Fruit fly (Drosophila melanogaster) whole organism, embryonic: Measurements from ENCODE around the gene CG18213.

Experiments
- Atf3 ChIP-seq: fragments of 200-800 bp; sonication (Bioruptor generic); optimal IDR thresholded peaks from 3 replicates; lab custom pipeline; 2016; ENCODE audit warnings: missing biosample characterization, missing genetic modification characterization
- Atf6 ChIP-seq: fragments of 200-800 bp; sonication (Bioruptor generic); IDR thresholded peaks from 2 replicates; pipeline ENCODE4 v1.3.6; 2022; ENCODE audit warnings: missing biosample characterization, missing genetic modification characterization
- Bgb ChIP-seq: fragments of 200-800 bp; sonication (Bioruptor generic); IDR thresholded peaks from 2 replicates; pipeline ENCODE4 v1.3.6; 2022; ENCODE audit warnings: missing biosample characterization, missing genetic modification characterization; ENCODE audit not compliant: partially characterized antibody
- CG10979 ChIP-seq: fragments of 200-800 bp; sonication (Bioruptor generic); optimal IDR thresholded peaks from 2 replicates; lab custom pipeline; 2018; ENCODE audit warnings: missing biosample characterization, mild to moderate bottlenecking, missing genetic modification characterization, moderate library complexity
- CG11085 ChIP-seq: fragments of 200-800 bp; sonication (Bioruptor generic); IDR thresholded peaks from 2 replicates; pipeline ENCODE4 v1.3.6; 2022; ENCODE audit warnings: missing biosample characterization, missing genetic modification characterization
- CG11695 ChIP-seq: fragments of 200-800 bp; sonication (Bioruptor generic); IDR thresholded peaks from 3 replicates; pipeline ENCODE4 v1.3.6; 2022; ENCODE audit warnings: missing biosample characterization, missing genetic modification characterization
- CG12155 ChIP-seq: fragments of 200-800 bp; sonication (Bioruptor generic); optimal IDR thresholded peaks from 3 replicates; lab custom pipeline; 2016; ENCODE audit warnings: missing biosample characterization, missing genetic modification characterization
- CG12219 ChIP-seq: fragments of 200-800 bp; sonication (Bioruptor generic); optimal IDR thresholded peaks from 3 replicates; lab custom pipeline; 2018; ENCODE audit warnings: missing biosample characterization, mild to moderate bottlenecking, missing genetic modification characterization
- CG14014 ChIP-seq: fragments of 200-800 bp; sonication (Bioruptor generic); IDR thresholded peaks from 2 replicates; pipeline ENCODE4 v1.3.6; 2022; ENCODE audit warnings: missing biosample characterization, missing genetic modification characterization
- CG15479 ChIP-seq: fragments of 200-800 bp; sonication (Bioruptor generic); optimal IDR thresholded peaks from 3 replicates; lab custom pipeline; 2019; ENCODE audit warnings: missing biosample characterization, mild to moderate bottlenecking, missing genetic modification characterization, moderate library complexity
- CG1647 ChIP-seq: fragments of 200-800 bp; sonication (Bioruptor generic); optimal IDR thresholded peaks from 3 replicates; lab custom pipeline; 2016; ENCODE audit warnings: missing biosample characterization, missing genetic modification characterization
- CG1832 ChIP-seq: fragments of 200-800 bp; sonication (Bioruptor generic); optimal IDR thresholded peaks from 2 replicates; lab custom pipeline; 2017; ENCODE audit warnings: missing biosample characterization, mild to moderate bottlenecking, missing genetic modification characterization, inconsistent platforms
- CG2129 ChIP-seq: fragments of 200-800 bp; sonication (Bioruptor generic); IDR thresholded peaks from 2 replicates; pipeline ENCODE4 v1.3.6; 2022; ENCODE audit warnings: missing biosample characterization, missing genetic modification characterization; ENCODE audit not compliant: partially characterized antibody
- CG2712 ChIP-seq: fragments of 200-800 bp; optimal IDR thresholded peaks from 3 replicates; lab custom pipeline; 2019; ENCODE audit warnings: missing biosample characterization, mild to moderate bottlenecking, missing genetic modification characterization, moderate library complexity
- CG31365 ChIP-seq: fragments of 200-800 bp; sonication (Bioruptor generic); optimal IDR thresholded peaks from 2 replicates; lab custom pipeline; 2018; ENCODE audit warnings: missing biosample characterization, mild to moderate bottlenecking, missing genetic modification characterization
- CG3163 ChIP-seq: fragments of 200-800 bp; sonication (Bioruptor generic); optimal IDR thresholded peaks from 3 replicates; lab custom pipeline; 2016; ENCODE audit warnings: missing biosample characterization, missing genetic modification characterization
- CG33557 ChIP-seq: fragments of 200-800 bp; sonication (Bioruptor generic); optimal IDR thresholded peaks from 2 replicates; lab custom pipeline; 2019; ENCODE audit warnings: missing biosample characterization, mild to moderate bottlenecking, missing genetic modification characterization, moderate library complexity
- CG34422 ChIP-seq: fragments of 200-800 bp; sonication (Bioruptor generic); IDR thresholded peaks from 3 replicates; pipeline ENCODE4 v1.3.6; 2022; ENCODE audit warnings: missing biosample characterization, missing genetic modification characterization
- CG3726 ChIP-seq: fragments of 200-800 bp; sonication (Bioruptor generic); IDR thresholded peaks from 3 replicates; pipeline ENCODE4, ENCODE4 v1.3.6; 2022; ENCODE audit warnings: missing biosample characterization, missing genetic modification characterization
- CG4404 ChIP-seq: fragments of 200-800 bp; sonication (Bioruptor generic); IDR thresholded peaks from 2 replicates; pipeline ENCODE4 v1.3.6; 2022; ENCODE audit warnings: missing biosample characterization, missing genetic modification characterization
- CG4730 ChIP-seq: fragments of 200-800 bp; sonication (Bioruptor generic); IDR thresholded peaks from 2 replicates; pipeline ENCODE4 v1.3.6; 2022; ENCODE audit warnings: missing biosample characterization, missing genetic modification characterization
- CG6689 ChIP-seq: fragments of 200-800 bp; sonication (Bioruptor generic); IDR thresholded peaks from 2 replicates; pipeline ENCODE4 v1.3.6; 2022; ENCODE audit warnings: missing biosample characterization, missing genetic modification characterization
- CG7271 ChIP-seq: fragments of 200-800 bp; sonication (Bioruptor generic); optimal IDR thresholded peaks from 2 replicates; lab custom pipeline; 2018; ENCODE audit warnings: missing biosample characterization, mild to moderate bottlenecking, missing genetic modification characterization, moderate library complexity
- CG8924 ChIP-seq: fragments of 200-800 bp; optimal IDR thresholded peaks from 3 replicates; lab custom pipeline; 2019; ENCODE audit warnings: missing biosample characterization, mild to moderate bottlenecking, missing genetic modification characterization, moderate library complexity
- CG9817 ChIP-seq: fragments of 200-800 bp; sonication (Bioruptor generic); optimal IDR thresholded peaks from 2 replicates; lab custom pipeline; 2018; ENCODE audit warnings: missing biosample characterization, mild to moderate bottlenecking, missing genetic modification characterization, moderate library complexity
- D19B ChIP-seq: fragments of 200-800 bp; sonication (Bioruptor generic); optimal IDR thresholded peaks from 2 replicates; lab custom pipeline; 2017; ENCODE audit warnings: missing biosample characterization, mild to moderate bottlenecking, missing genetic modification characterization
- Dll ChIP-seq: fragments of 200-800 bp; sonication (Bioruptor generic); IDR thresholded peaks from 4 replicates; pipeline ENCODE4 v1.3.6; 2022; ENCODE audit warnings: missing biosample characterization, missing genetic modification characterization; ENCODE audit not compliant: partially characterized antibody
- H2.0 ChIP-seq: fragments of 200-800 bp; sonication (Bioruptor generic); IDR thresholded peaks from 2 replicates; pipeline ENCODE4 v1.3.6; 2022; ENCODE audit warnings: missing biosample characterization, missing genetic modification characterization
- HLHmδ ChIP-seq: fragments of 200-800 bp; sonication (Bioruptor generic); optimal IDR thresholded peaks from 2 replicates; lab custom pipeline; 2018; ENCODE audit warnings: missing biosample characterization, mild to moderate bottlenecking, missing genetic modification characterization, moderate library complexity
- Hr51 ChIP-seq, 2 experiments: fragments of 200-800 bp; sonication (Bioruptor generic); optimal IDR thresholded peaks; 2 replicates in 1 of 2; 3 replicates in 1 of 2; lab custom pipeline; 2016 to 2018; ENCODE audit warnings: missing biosample characterization in 2 of 2, missing genetic modification characterization in 2 of 2, mild to moderate bottlenecking in 1 of 2, moderate library complexity in 1 of 2
- Mad ChIP-seq: fragments of 200-800 bp; sonication (Bioruptor generic); optimal IDR thresholded peaks from 2 replicates; lab custom pipeline; 2016; ENCODE audit warnings: missing biosample characterization, missing genetic modification characterization
- Med ChIP-seq: fragments of 200-800 bp; sonication (Bioruptor generic); peaks from one replicate; lab custom pipeline; 2016; ENCODE audit warnings: missing biosample characterization, missing genetic modification characterization, mild to moderate bottlenecking, inconsistent platforms, moderate library complexity
- NC2α ChIP-seq: fragments of 200-800 bp; sonication (Bioruptor generic); optimal IDR thresholded peaks from 2 replicates; lab custom pipeline; 2016; ENCODE audit warnings: missing biosample characterization, missing genetic modification characterization
- Neu2 ChIP-seq: fragments of 200-800 bp; sonication (Bioruptor generic); optimal IDR thresholded peaks from 3 replicates; lab custom pipeline; 2016; ENCODE audit warnings: missing biosample characterization, missing genetic modification characterization, borderline replicate concordance
- Nf-YA ChIP-seq: fragments of 200-800 bp; sonication (Bioruptor generic); IDR thresholded peaks from 2 replicates; pipeline ENCODE4 v1.3.6; 2022; ENCODE audit warnings: missing biosample characterization, missing genetic modification characterization
- Nf-YC ChIP-seq: fragments of 200-800 bp; optimal IDR thresholded peaks from 3 replicates; lab custom pipeline; 2019; ENCODE audit warnings: missing biosample characterization, mild to moderate bottlenecking, missing genetic modification characterization, moderate library complexity
- Ravus ChIP-seq: fragments of 200-800 bp; sonication (Bioruptor generic); IDR thresholded peaks from 2 replicates; pipeline ENCODE4 v1.3.6; 2022; ENCODE audit warnings: missing biosample characterization, missing genetic modification characterization
- Sox100B ChIP-seq: fragments of 200-800 bp; sonication (Bioruptor generic); optimal IDR thresholded peaks from 3 replicates; lab custom pipeline; 2018; ENCODE audit warnings: missing biosample characterization, mild to moderate bottlenecking, missing genetic modification characterization
- Ssrp ChIP-seq: fragments of 200-800 bp; sonication (Bioruptor generic); optimal IDR thresholded peaks from 2 replicates; lab custom pipeline; 2018; ENCODE audit warnings: missing biosample characterization, mild to moderate bottlenecking, missing genetic modification characterization, moderate library complexity
- TFAM ChIP-seq: fragments of 200-800 bp; sonication (Bioruptor generic); optimal IDR thresholded peaks from 2 replicates; lab custom pipeline; 2017; ENCODE audit warnings: missing biosample characterization, missing genetic modification characterization, inconsistent platforms
- amos ChIP-seq: fragments of 200-800 bp; sonication (Bioruptor generic); IDR thresholded peaks from 2 replicates; pipeline ENCODE4 v1.3.6; 2022; ENCODE audit warnings: missing biosample characterization, missing genetic modification characterization; ENCODE audit not compliant: partially characterized antibody
- bbx ChIP-seq: fragments of 200-800 bp; sonication (Bioruptor generic); IDR thresholded peaks from 2 replicates; pipeline ENCODE4 v1.3.6; 2022; ENCODE audit warnings: missing biosample characterization, missing genetic modification characterization; ENCODE audit not compliant: partially characterized antibody
- eyg ChIP-seq: fragments of 200-800 bp; sonication (Bioruptor generic); optimal IDR thresholded peaks from 3 replicates; lab custom pipeline; 2016; ENCODE audit warnings: missing biosample characterization, missing genetic modification characterization
- fd3F ChIP-seq: fragments of 200-800 bp; sonication (Bioruptor generic); optimal IDR thresholded peaks from 2 replicates; lab custom pipeline; 2018; ENCODE audit warnings: missing biosample characterization, mild to moderate bottlenecking, missing genetic modification characterization, moderate library complexity
- gem ChIP-seq: fragments of 200-800 bp; sonication (Bioruptor generic); optimal IDR thresholded peaks from 2 replicates; lab custom pipeline; 2019; ENCODE audit warnings: missing biosample characterization, mild to moderate bottlenecking, missing genetic modification characterization, moderate library complexity
- her ChIP-seq: fragments of 200-800 bp; sonication (Bioruptor generic); optimal IDR thresholded peaks from 2 replicates; lab custom pipeline; 2016; ENCODE audit warnings: missing biosample characterization, missing genetic modification characterization
- nerfin-1 ChIP-seq: fragments of 200-800 bp; sonication (Bioruptor generic); optimal IDR thresholded peaks from 3 replicates; lab custom pipeline; 2019; ENCODE audit warnings: missing biosample characterization, mild to moderate bottlenecking, missing genetic modification characterization, moderate library complexity
- ranshi ChIP-seq: fragments of 200-800 bp; sonication (Bioruptor generic); IDR thresholded peaks from 2 replicates; pipeline ENCODE4 v1.3.6; 2022; ENCODE audit warnings: missing biosample characterization, missing genetic modification characterization
- ro ChIP-seq: fragments of 200-800 bp; sonication (Bioruptor generic); IDR thresholded peaks from 2 replicates; pipeline ENCODE4 v1.3.6; 2022; ENCODE audit warnings: missing biosample characterization, missing genetic modification characterization
- wor ChIP-seq: fragments of 200-800 bp; sonication (Bioruptor generic); IDR thresholded peaks from 2 replicates; pipeline ENCODE4 v1.3.6; 2022; ENCODE audit warnings: missing biosample characterization, missing genetic modification characterization
- zen2 ChIP-seq: fragments of 200-800 bp; sonication (Bioruptor generic); IDR thresholded peaks from 3 replicates; pipeline ENCODE4 v1.3.6; 2022; ENCODE audit warnings: missing biosample characterization, missing genetic modification characterization; ENCODE audit not compliant: partially characterized antibody

Gene CG18213

DNA sequence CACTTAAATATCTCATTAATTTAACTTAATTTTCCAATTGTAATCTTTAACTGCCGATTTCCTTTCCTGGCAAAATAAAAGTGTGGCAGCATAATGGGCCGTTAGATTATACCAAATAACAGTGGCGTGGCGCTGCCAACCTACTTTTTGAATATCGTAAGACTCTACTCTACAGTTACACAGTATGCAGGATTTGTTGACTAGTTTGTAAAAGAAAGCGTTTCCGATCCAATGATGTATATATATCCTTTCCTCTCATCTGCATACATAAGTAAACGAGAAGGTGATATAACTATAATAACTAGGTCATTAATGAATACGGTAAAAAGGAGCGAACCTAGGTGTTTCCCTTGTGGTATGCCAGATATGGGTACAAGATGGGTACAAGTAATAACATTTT, 48.2 kb downstream of the CG18213 start, which contains the start of gene EMC2B (continued):
- TF ChIP-seq Sox100B (GFP tag; lab: Kevin White, UChicago) = no peak
- no peak for TF ChIP-seq fd3F (GFP tag; lab: Kevin White, UChicago)
- TF ChIP-seq Med (GFP tag; lab: Kevin White, UChicago) = peak; percentile 83
- TF ChIP-seq Neu2 (GFP tag; lab: Kevin White, UChicago) = no peak
- no peak for TF ChIP-seq amos
- no peak for TF ChIP-seq Ravus (GFP tag; lab: Robert Waterston, UW)
- peak; percentile 43 for TF ChIP-seq CG9817 (tag; lab: Kevin White, UChicago)
- TF ChIP-seq Ssrp = no peak
- no peak for TF ChIP-seq Mad (GFP tag; lab: Kevin White, UChicago)
- TF ChIP-seq eyg (GFP tag; lab: Kevin White, UChicago) = peak; percentile 75
- no peak for TF ChIP-seq HLHmδ (GFP tag; lab: Kevin White, UChicago)
- no peak for TF ChIP-seq CG4730 (GFP tag; lab: Robert Waterston, UW)
- TF ChIP-seq CG8924 = peak; percentile 30
- TF ChIP-seq CG6689 (GFP tag; lab: Robert Waterston, UW) = no peak
- TF ChIP-seq CG1832 = no peak
- peak; percentile 41 for TF ChIP-seq Nf-YC (tag; lab: Kevin White, UChicago)
- TF ChIP-seq CG33557 (GFP tag; lab: Kevin White, UChicago) = no peak
- TF ChIP-seq CG15479 (GFP tag; lab: Kevin White, UChicago) = no peak
- TF ChIP-seq CG7271 = no peak
- TF ChIP-seq CG11085 = no peak
- no peak for TF ChIP-seq CG3726 (GFP tag; lab: Robert Waterston, UW)
- TF ChIP-seq Atf3 = no peak
- TF ChIP-seq D19B (GFP tag; lab: Kevin White, UChicago) = no peak
- TF ChIP-seq CG10979 = no peak
- TF ChIP-seq TFAM (GFP tag; lab: Kevin White, UChicago) = no peak
- no peak for TF ChIP-seq bbx (GFP tag; lab: Robert Waterston, UW)
- TF ChIP-seq CG1647 (GFP tag; lab: Kevin White, UChicago) = no peak
- TF ChIP-seq ro = no peak
- no peak for TF ChIP-seq zen2
- no peak for TF ChIP-seq CG3163 (GFP tag; lab: Kevin White, UChicago)
- no peak for TF ChIP-seq CG4404
- no peak for TF ChIP-seq CG11695 (GFP tag; lab: Robert Waterston, UW)
- TF ChIP-seq H2.0 (GFP tag; lab: Robert Waterston, UW) = no peak
- no peak for TF ChIP-seq CG14014 (GFP tag; lab: Robert Waterston, UW)
- peak; percentile 39 for TF ChIP-seq CG12155 (GFP tag; lab: Kevin White, UChicago)
- TF ChIP-seq NC2α (GFP tag; lab: Kevin White, UChicago) = no peak
- TF ChIP-seq nerfin-1 = no peak
- TF ChIP-seq Bgb (GFP tag; lab: Robert Waterston, UW) = no peak
- peak; percentile 38 for TF ChIP-seq CG2712 (tag; lab: Kevin White, UChicago)
- peak in 1 of 2 experiments; percentile 16 for TF ChIP-seq Hr51 (GFP tag; optimal IDR thresholded peaks at IDR 0.05; lab: Kevin White, UChicago)
- TF ChIP-seq CG2129 = no peak
- peak; percentile 63 for TF ChIP-seq gem
- no peak for TF ChIP-seq ranshi (GFP tag; lab: Robert Waterston, UW)
- no peak for TF ChIP-seq Nf-YA
- TF ChIP-seq CG31365 (tag; lab: Kevin White, UChicago) = no peak
- no peak for TF ChIP-seq CG12219
- no peak for TF ChIP-seq Atf6 (GFP tag; lab: Robert Waterston, UW)
- TF ChIP-seq CG34422 (GFP tag; lab: Robert Waterston, UW) = no peak
- no peak for TF ChIP-seq Dll (GFP tag; lab: Robert Waterston, UW)
- TF ChIP-seq her (GFP tag; lab: Kevin White, UChicago) = no peak
- TF ChIP-seq wor (GFP tag; lab: Robert Waterston, UW) = no peak
